Fruit fly (Drosophila melanogaster): ENCODE data around the gene MED11.

DNA sequence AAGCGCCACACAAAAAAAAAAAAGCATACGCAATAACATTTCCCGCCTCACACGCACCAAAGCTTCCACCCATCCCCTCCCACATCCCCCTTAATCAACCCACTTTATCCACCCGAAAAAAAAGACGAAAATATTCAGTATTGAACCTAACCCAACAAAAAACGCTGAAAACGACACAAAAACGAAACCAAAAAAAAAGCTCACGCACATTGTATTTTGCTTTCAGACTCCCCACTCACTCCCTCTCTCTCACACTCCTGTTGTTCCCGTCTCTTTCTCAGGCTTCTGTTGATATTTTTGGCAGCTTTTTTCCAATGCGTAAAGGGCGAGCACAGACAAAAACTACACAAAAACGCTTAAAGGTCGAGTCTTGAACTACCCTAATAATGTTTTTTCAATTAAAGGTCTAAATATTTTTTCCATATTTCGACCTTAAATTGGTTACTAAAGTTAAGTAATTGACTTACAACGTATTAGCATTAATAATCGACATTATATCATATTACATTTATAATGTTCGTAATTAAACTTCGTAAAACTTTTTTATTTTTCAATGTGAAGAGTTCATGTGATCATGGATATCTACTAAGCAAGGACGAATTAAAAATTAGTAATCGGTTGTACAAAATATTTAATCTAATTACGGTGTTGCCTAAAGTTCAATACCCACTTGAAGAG is 40.9 kb downstream of the MED11 start:
- TF ChIP-seq CG8478 (optimal IDR thresholded peaks at IDR 0.05) (no peak), CTCF (optimal IDR thresholded peaks at IDR 0.05) (no peak)

Data from S2 (cell line).